Worm (Caenorhabditis elegans): ENCODE results near the gene scc-2.

Gene scc-2

DNA sequence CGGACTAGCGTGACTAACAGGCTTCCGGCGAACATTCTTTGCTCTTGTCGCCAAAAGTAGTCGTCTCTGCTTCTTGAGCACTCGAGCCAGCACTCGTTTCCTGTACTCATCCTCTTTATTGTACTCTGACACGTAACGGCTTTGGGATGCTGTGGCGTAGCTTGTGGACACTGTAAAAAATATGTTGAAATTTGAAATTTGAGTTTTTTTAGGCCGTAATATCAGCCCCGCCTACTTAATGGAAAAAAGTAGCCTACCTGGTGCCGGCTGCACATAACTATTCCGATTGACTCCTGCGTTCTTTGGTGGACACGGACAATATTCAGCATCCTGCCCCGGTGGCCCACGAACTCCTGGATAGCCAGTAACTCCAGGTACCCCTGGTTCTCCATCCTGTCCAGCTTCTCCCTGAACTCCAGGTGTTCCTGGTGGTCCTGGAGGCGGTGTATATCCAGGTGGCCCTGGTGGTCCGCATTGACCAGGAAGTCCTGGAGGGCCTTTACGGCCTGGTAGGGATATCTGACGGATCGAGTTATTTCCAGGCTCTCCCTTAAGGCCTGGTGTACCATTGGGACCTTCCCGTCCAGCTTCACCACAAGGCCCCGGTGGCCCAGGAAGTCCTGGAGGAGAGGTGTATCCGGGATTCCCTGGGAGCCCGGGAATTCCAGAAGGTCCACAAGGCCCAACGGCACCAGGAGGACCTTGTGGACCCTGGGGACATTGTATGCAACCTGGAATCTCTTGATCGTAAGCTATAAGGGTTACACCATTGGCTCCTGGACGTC is 40.7 kb upstream of the scc-2 start:
- TF ChIP-seq dmd-4 (tag; optimal IDR thresholded peaks at IDR 0.05; ENCODE audit: borderline replicate concordance): no peak
- TF ChIP-seq C38D4.7 (GFP tag; optimal IDR thresholded peaks at IDR 0.05): peak; percentile 15
- TF ChIP-seq fax-1 (tag; optimal IDR thresholded peaks at IDR 0.05): no peak
- TF ChIP-seq C08G9.2 (tag; optimal IDR thresholded peaks at IDR 0.05): peak; percentile 24
- TF ChIP-seq elt-4 (tag; optimal IDR thresholded peaks at IDR 0.05): peak; percentile 57

DNA sequence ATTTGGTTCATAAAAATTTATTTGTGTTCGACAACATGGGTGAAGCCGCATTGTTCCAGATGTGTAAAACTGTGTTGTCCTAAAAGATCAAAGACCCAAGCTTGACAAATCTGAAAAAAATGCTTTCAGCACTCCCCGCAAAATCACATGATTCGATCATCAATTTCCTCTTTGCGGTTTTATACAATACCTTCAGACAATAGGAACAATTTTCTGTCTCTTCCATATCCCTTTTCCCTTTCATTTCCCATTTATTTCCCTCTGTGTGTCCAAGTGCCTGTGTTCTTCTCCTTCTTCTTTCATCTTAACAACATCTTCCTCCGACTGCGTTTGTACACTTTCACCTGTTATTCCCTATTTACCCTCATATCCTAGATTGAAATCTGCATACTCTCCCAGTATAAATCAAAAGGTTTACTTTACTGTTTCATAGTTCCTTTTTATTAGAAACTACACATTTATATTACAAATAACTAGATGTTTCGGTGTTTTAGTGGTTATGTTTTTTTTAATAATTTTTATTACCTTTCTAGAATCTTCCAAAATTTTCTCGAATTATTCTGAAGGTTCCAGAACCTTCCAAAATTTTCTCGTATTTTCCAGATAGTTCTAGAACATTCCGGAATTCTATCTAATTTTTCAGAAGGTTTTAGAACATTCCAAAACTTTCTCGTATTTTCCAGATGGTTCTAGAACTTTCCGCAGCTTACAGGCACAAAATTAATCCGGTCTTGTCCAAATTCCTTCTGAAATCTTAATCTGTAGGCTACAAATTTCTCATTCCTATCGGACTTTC is 37.7 kb upstream of the scc-2 start, which contains the start of gene K01A2.5:
Gene K01A2.5 (plus strand): TSS at position 297 of the 796 bp plus-strand sequence.
- TF ChIP-seq hlh-15 (tag; optimal IDR thresholded peaks at IDR 0.05) (no peak), eyg-1 (tag; optimal IDR thresholded peaks at IDR 0.05) (no peak), unc-86 (tag; optimal IDR thresholded peaks at IDR 0.05) (no peak), ama-1 (optimal IDR thresholded peaks at IDR 0.05) (no peak), hlh-30 (tag; optimal IDR thresholded peaks at IDR 0.05; ENCODE audit: insufficient read depth) (peak; percentile 34), tbx-2 (tag; optimal IDR thresholded peaks at IDR 0.05) (no peak), ceh-34 (tag; optimal IDR thresholded peaks at IDR 0.05) (no peak), fax-1 (tag; optimal IDR thresholded peaks at IDR 0.05) (no peak), sox-4 (tag; optimal IDR thresholded peaks at IDR 0.05) (no peak), rnt-1 (tag; optimal IDR thresholded peaks at IDR 0.05) (peak; percentile 55), mec-3 (tag; optimal IDR thresholded peaks at IDR 0.05; ENCODE audit: borderline replicate concordance) (no peak), dve-1 (tag; optimal IDR thresholded peaks at IDR 0.05) (no peak), C08G9.2 (tag; optimal IDR thresholded peaks at IDR 0.05) (no peak)

DNA sequence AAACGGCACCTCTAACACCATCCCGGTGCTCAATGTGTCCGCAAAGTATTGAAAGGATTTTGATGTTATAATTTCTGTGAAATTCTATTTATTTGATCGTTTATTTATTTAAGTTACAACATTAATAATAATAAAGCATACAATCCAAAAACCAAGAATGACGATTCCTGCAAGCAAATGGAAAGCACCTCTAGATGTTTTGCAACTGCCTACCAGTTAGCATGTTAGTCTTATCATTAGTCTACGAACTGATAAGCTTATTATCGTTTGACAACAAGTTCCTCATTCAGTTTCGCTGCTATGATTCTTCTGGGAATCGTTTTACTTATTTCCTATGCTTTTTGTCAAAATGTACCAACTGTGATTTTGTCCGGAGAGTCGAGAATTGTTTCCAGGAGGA is 36.2 kb upstream of the scc-2 start, which contains the start of gene K01A2.6:
Gene K01A2.6 (plus strand): TSS at position 301 of the 400 bp plus-strand sequence.
- TF ChIP-seq tbx-2 (tag; optimal IDR thresholded peaks at IDR 0.05) (no peak), nhr-11 (tag; optimal IDR thresholded peaks at IDR 0.05) (no peak), gmeb-2 (tag; optimal IDR thresholded peaks at IDR 0.05) (no peak), syd-9 (tag; optimal IDR thresholded peaks at IDR 0.05) (no peak), lim-6 (tag; optimal IDR thresholded peaks at IDR 0.05) (no peak), C08G9.2 (tag; optimal IDR thresholded peaks at IDR 0.05) (no peak), zip-5 (tag; optimal IDR thresholded peaks at IDR 0.05) (no peak), ama-1 (optimal IDR thresholded peaks at IDR 0.05) (no peak), pha-4 (tag; optimal IDR thresholded peaks at IDR 0.05) (no peak), ceh-34 (tag; optimal IDR thresholded peaks at IDR 0.05) (no peak), ceh-19 (GFP tag; optimal IDR thresholded peaks at IDR 0.05) (no peak)

DNA sequence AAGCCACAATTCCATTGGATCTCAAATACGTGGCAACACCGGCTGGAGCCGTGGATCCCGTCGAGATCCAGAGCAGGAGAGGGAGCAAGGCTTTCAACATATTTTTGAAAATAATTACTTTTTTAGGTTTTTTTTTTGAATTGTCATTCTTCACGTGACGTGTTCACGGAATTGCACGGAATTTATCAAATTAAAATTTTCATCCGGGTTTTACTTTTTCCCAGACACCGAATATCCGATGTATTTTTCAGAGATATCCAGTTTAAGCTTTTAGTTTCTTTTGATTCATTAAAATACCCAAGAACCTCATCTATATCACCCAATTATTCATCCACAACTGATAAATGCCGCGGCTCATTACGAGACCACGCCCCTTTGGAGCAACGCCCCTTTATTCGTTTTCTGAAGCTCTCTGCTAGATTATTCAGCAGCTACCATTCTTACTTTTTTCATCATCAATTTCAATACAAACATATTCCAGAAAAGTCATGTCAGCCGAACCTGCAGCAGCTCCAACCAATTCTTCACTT is 33.5 kb upstream of the scc-2 start, which contains the start of the genes clec-117 and B0432.1:
Gene clec-117 (minus strand): TSS at position 101 of the 530 bp plus-strand sequence.
Gene B0432.1 (plus strand): TSS at position 480 of the 530 bp plus-strand sequence.
- TF ChIP-seq F13H6.1 (tag; optimal IDR thresholded peaks at IDR 0.05) (no peak), pqm-1 (tag; optimal IDR thresholded peaks at IDR 0.05) (no peak), fkh-10 (GFP tag; optimal IDR thresholded peaks at IDR 0.05) (no peak), pag-3 (tag; optimal IDR thresholded peaks at IDR 0.05; ENCODE audit: borderline replicate concordance) (no peak), sdc-2 (tag; optimal IDR thresholded peaks at IDR 0.05) (no peak), nfya-1 (tag; optimal IDR thresholded peaks at IDR 0.05) (no peak), tbx-7 (tag; optimal IDR thresholded peaks at IDR 0.05) (no peak), hlh-30 (tag; optimal IDR thresholded peaks at IDR 0.05; ENCODE audit: insufficient read depth) (no peak), ceh-18 (tag; optimal IDR thresholded peaks at IDR 0.05) (no peak), ets-4 (tag; optimal IDR thresholded peaks at IDR 0.05) (no peak)
